Fruit fly (Drosophila melanogaster) whole organism, prepupa: Measurements from ENCODE around the gene CG1231.

Experiments used
- CG10631 ChIP-seq: fragments of 200-800 bp; sonication (Bioruptor generic); optimal IDR thresholded peaks from 2 replicates; lab custom pipeline; 2016; ENCODE audit warnings: missing biosample characterization, missing genetic modification characterization
- CG15336 ChIP-seq: fragments of 200-800 bp; sonication (Bioruptor generic); IDR thresholded peaks from 2 replicates; pipeline ENCODE4 v1.3.6; 2022; ENCODE audit warnings: missing biosample characterization, missing genetic modification characterization
- CG1621 ChIP-seq: fragments of 200-800 bp; sonication (Bioruptor generic); optimal IDR thresholded peaks from 3 replicates; lab custom pipeline; 2018; ENCODE audit warnings: missing biosample characterization, mild to moderate bottlenecking, missing genetic modification characterization
- CG16779 ChIP-seq: fragments of 200-800 bp; sonication (Bioruptor generic); optimal IDR thresholded peaks from 3 replicates; lab custom pipeline; 2017; ENCODE audit warnings: missing biosample characterization, mild to moderate bottlenecking, missing genetic modification characterization
- CG3032 ChIP-seq: fragments of 200-800 bp; optimal IDR thresholded peaks from 2 replicates; lab custom pipeline; 2019; ENCODE audit warnings: missing biosample characterization, mild to moderate bottlenecking, missing genetic modification characterization, moderate library complexity
- CG32006 ChIP-seq: fragments of 200-800 bp; sonication (Bioruptor generic); optimal IDR thresholded peaks from 3 replicates; lab custom pipeline; 2017; ENCODE audit warnings: missing biosample characterization, mild to moderate bottlenecking, missing genetic modification characterization
- CG34406 ChIP-seq: fragments of 200-800 bp; sonication (Bioruptor generic); optimal IDR thresholded peaks from 3 replicates; lab custom pipeline; 2016; ENCODE audit warnings: missing biosample characterization, missing genetic modification characterization
- CG4318 ChIP-seq: fragments of 200-800 bp; sonication (Bioruptor generic); optimal IDR thresholded peaks from 3 replicates; lab custom pipeline; 2017; ENCODE audit warnings: missing biosample characterization, mild to moderate bottlenecking, missing genetic modification characterization
- CG6163 ChIP-seq: fragments of 200-800 bp; sonication (Bioruptor generic); IDR thresholded peaks from 3 replicates; pipeline ENCODE4 v1.3.6; 2022; ENCODE audit warnings: missing biosample characterization, missing genetic modification characterization
- CG6276 ChIP-seq: fragments of 200-800 bp; sonication (Bioruptor generic); optimal IDR thresholded peaks from 2 replicates; lab custom pipeline; 2017; ENCODE audit warnings: missing biosample characterization, mild to moderate bottlenecking, missing genetic modification characterization
- CG6854 ChIP-seq: fragments of 200-800 bp; sonication (Bioruptor generic); optimal IDR thresholded peaks from 2 replicates; lab custom pipeline; 2017; ENCODE audit warnings: missing biosample characterization, mild to moderate bottlenecking, missing genetic modification characterization
- CG7368 ChIP-seq: fragments of 200-800 bp; sonication (Bioruptor generic); optimal IDR thresholded peaks from 3 replicates; lab custom pipeline; 2016; ENCODE audit warnings: missing biosample characterization, missing genetic modification characterization
- CG8319 ChIP-seq: fragments of 200-800 bp; sonication (Bioruptor generic); optimal IDR thresholded peaks from 3 replicates; lab custom pipeline; 2016; ENCODE audit warnings: missing biosample characterization, missing genetic modification characterization
- CG8632 ChIP-seq: fragments of 200-800 bp; sonication (Bioruptor generic); optimal IDR thresholded peaks from 3 replicates; lab custom pipeline; 2016; ENCODE audit warnings: missing biosample characterization, missing genetic modification characterization
- CG9139 ChIP-seq: fragments of 200-800 bp; sonication (Bioruptor generic); optimal IDR thresholded peaks from 3 replicates; lab custom pipeline; 2017; ENCODE audit warnings: missing biosample characterization, mild to moderate bottlenecking, missing genetic modification characterization
- Eip75B ChIP-seq: fragments of 200-800 bp; sonication (Bioruptor generic); optimal IDR thresholded peaks from 3 replicates; lab custom pipeline; 2016; ENCODE audit warnings: missing biosample characterization, missing genetic modification characterization
- Eip93F ChIP-seq: fragments of 200-800 bp; sonication (Bioruptor generic); optimal IDR thresholded peaks from 2 replicates; lab custom pipeline; 2016; ENCODE audit warnings: missing biosample characterization, mild to moderate bottlenecking, missing genetic modification characterization
- Ets21C ChIP-seq: fragments of 200-800 bp; sonication (Bioruptor generic); optimal IDR thresholded peaks from 3 replicates; lab custom pipeline; 2016; ENCODE audit warnings: missing biosample characterization, missing genetic modification characterization
- Hr38 ChIP-seq: sonication (Bioruptor generic); optimal IDR thresholded peaks from 2 replicates; lab custom pipeline; 2016; ENCODE audit warnings: missing biosample characterization, missing genetic modification characterization
- Lpt ChIP-seq: fragments of 200-800 bp; sonication (Bioruptor generic); optimal IDR thresholded peaks from 3 replicates; lab custom pipeline; 2016; ENCODE audit warnings: missing biosample characterization, missing genetic modification characterization
- Met ChIP-seq: fragments of 200-800 bp; sonication (Bioruptor generic); optimal IDR thresholded peaks from 3 replicates; lab custom pipeline; 2016; ENCODE audit warnings: missing biosample characterization, missing genetic modification characterization
- OdsH ChIP-seq: fragments of 200-800 bp; sonication (Bioruptor generic); optimal IDR thresholded peaks from 3 replicates; lab custom pipeline; 2016; ENCODE audit warnings: missing biosample characterization, missing genetic modification characterization
- Smox ChIP-seq: fragments of 200-800 bp; sonication (Bioruptor generic); optimal IDR thresholded peaks from 3 replicates; lab custom pipeline; 2016; ENCODE audit warnings: missing biosample characterization, missing genetic modification characterization
- Sox102F ChIP-seq: fragments of 200-800 bp; sonication (Bioruptor generic); optimal IDR thresholded peaks from 2 replicates; lab custom pipeline; 2016; ENCODE audit warnings: missing biosample characterization, mild to moderate bottlenecking, missing genetic modification characterization
- Sox15 ChIP-seq: fragments of 200-800 bp; sonication (Bioruptor generic); optimal IDR thresholded peaks from 3 replicates; lab custom pipeline; 2016; ENCODE audit warnings: missing biosample characterization, missing genetic modification characterization
- acj6 ChIP-seq: fragments of 200-800 bp; sonication (Bioruptor generic); optimal IDR thresholded peaks from 3 replicates; lab custom pipeline; 2016; ENCODE audit warnings: missing biosample characterization, missing genetic modification characterization
- dsx ChIP-seq: fragments of 200-800 bp; optimal IDR thresholded peaks from 3 replicates; lab custom pipeline; 2019; ENCODE audit warnings: missing biosample characterization, mild to moderate bottlenecking, missing genetic modification characterization, moderate library complexity; ENCODE audit not compliant: poor library complexity, severe bottlenecking
- eg ChIP-seq: fragments of 200-800 bp; sonication (Bioruptor generic); IDR thresholded peaks from 3 replicates; pipeline ENCODE4 v1.3.6; 2022; ENCODE audit warnings: missing biosample characterization, missing genetic modification characterization
- fd59A ChIP-seq: fragments of 200-800 bp; sonication (Bioruptor generic); optimal IDR thresholded peaks from 2 replicates; lab custom pipeline; 2017; ENCODE audit warnings: missing biosample characterization, mild to moderate bottlenecking, missing genetic modification characterization, missing genetic modification reagents
- pdm3 ChIP-seq: fragments of 200-800 bp; sonication (Bioruptor generic); optimal IDR thresholded peaks from 3 replicates; lab custom pipeline; 2016; ENCODE audit warnings: missing biosample characterization, missing genetic modification characterization
- salr ChIP-seq, 2 experiments: fragments of 200-800 bp; sonication (Bioruptor generic); optimal IDR thresholded peaks; 3 replicates each; lab custom pipeline; 2016 to 2018; ENCODE audit warnings: missing biosample characterization in 2 of 2, missing genetic modification characterization in 2 of 2, mild to moderate bottlenecking in 1 of 2
- spab ChIP-seq: fragments of 200-800 bp; sonication (Bioruptor generic); optimal IDR thresholded peaks from 2 replicates; lab custom pipeline; 2017; ENCODE audit warnings: missing biosample characterization, mild to moderate bottlenecking, missing genetic modification characterization, missing genetic modification reagents
- svp ChIP-seq: fragments of 200-800 bp; sonication (Bioruptor generic); peaks from one replicate; lab custom pipeline; 2016; ENCODE audit warnings: missing biosample characterization, missing genetic modification characterization
- topi ChIP-seq: fragments of 200-800 bp; sonication (Bioruptor generic); optimal IDR thresholded peaks from 3 replicates; lab custom pipeline; 2016; ENCODE audit warnings: missing biosample characterization, missing genetic modification characterization
- vri ChIP-seq: fragments of 200-800 bp; sonication (Bioruptor generic); optimal IDR thresholded peaks from 3 replicates; lab custom pipeline; 2016; ENCODE audit warnings: missing biosample characterization, mild to moderate bottlenecking, missing genetic modification characterization

Gene CG1231

dm6 chr3L:356016-356472 is at the start of gene CG1231:
Gene CG1231, plus strand, starts transcription at chr3L:356422.
- no peak for TF ChIP-seq CG6163 (GFP tag; lab: Robert Waterston, UW)
- no peak for TF ChIP-seq CG16779 (tag; lab: Kevin White, UChicago)
- no peak for TF ChIP-seq CG34406 (GFP tag; lab: Kevin White, UChicago)
- no peak for TF ChIP-seq CG1621
- TF ChIP-seq Sox102F (GFP tag; lab: Kevin White, UChicago): no peak
- TF ChIP-seq CG10631: no peak
- no peak for TF ChIP-seq acj6 (GFP tag; lab: Kevin White, UChicago)
- no peak for TF ChIP-seq Lpt (GFP tag; lab: Kevin White, UChicago)
- TF ChIP-seq Smox (GFP tag; lab: Kevin White, UChicago): no peak
- no peak for TF ChIP-seq spab (GFP tag; lab: Kevin White, UChicago)
- TF ChIP-seq CG6276: no peak
- no peak for TF ChIP-seq eg (GFP tag; lab: Robert Waterston, UW)
- TF ChIP-seq topi (GFP tag; lab: Kevin White, UChicago): no peak
- no peak for TF ChIP-seq pdm3 (GFP tag; lab: Kevin White, UChicago)
- no peak for TF ChIP-seq Met (GFP tag; lab: Kevin White, UChicago)
- no peak for TF ChIP-seq salr (GFP tag; optimal IDR thresholded peaks at IDR 0.05; lab: Kevin White, UChicago)
- no peak for TF ChIP-seq dsx (GFP tag; lab: Kevin White, UChicago)
- no peak for TF ChIP-seq Sox15 (GFP tag; lab: Kevin White, UChicago)
- no peak for TF ChIP-seq CG6854

DNA sequence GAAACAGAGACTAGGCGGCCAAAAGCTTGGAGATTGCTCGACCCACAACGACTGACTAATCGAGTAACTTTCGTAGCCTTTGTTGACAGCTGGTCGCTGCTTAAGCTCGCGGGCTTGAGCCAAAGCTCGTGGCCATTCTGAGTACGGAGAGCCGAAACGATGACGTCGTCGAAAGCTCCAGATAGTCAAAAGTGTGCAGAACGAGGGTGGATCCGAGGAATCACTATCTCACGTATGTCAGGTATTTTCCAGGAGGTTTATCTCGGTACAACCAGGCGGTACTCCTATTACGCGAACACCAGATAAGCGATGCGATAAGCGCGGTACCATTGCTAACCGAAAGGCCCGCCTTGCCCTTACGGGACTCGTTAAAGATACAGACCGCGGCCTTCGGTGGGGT is 44.6 kb upstream of the CG1231 start:
- TF ChIP-seq topi (GFP tag; lab: Kevin White, UChicago): no peak
- TF ChIP-seq svp (GFP tag; lab: Kevin White, UChicago): peak; percentile 84
- TF ChIP-seq CG8319 (GFP tag; lab: Kevin White, UChicago): no peak
- TF ChIP-seq CG4318 (GFP tag; lab: Kevin White, UChicago): no peak
- TF ChIP-seq Hr38 (GFP tag; lab: Kevin White, UChicago): no peak
- no peak for TF ChIP-seq fd59A (GFP tag; lab: Kevin White, UChicago)
- TF ChIP-seq Lpt (GFP tag; lab: Kevin White, UChicago): no peak
- TF ChIP-seq vri (GFP tag; lab: Kevin White, UChicago): peak; percentile 95
- TF ChIP-seq Sox15 (GFP tag; lab: Kevin White, UChicago): no peak
- TF ChIP-seq CG7368 (GFP tag; lab: Kevin White, UChicago): no peak
- no peak for TF ChIP-seq OdsH (GFP tag; lab: Kevin White, UChicago)

- TF ChIP-seq Hr38 (GFP tag; lab: Kevin White, UChicago): no peak
- no peak for TF ChIP-seq CG8632 (GFP tag; lab: Kevin White, UChicago)
- TF ChIP-seq CG34406 (GFP tag; lab: Kevin White, UChicago): no peak
- TF ChIP-seq CG3032 (tag; lab: Kevin White, UChicago): no peak
- no peak for TF ChIP-seq CG16779 (tag; lab: Kevin White, UChicago)
- no peak for TF ChIP-seq CG1621
- no peak for TF ChIP-seq Eip93F (GFP tag; lab: Kevin White, UChicago)
- no peak for TF ChIP-seq CG15336 (GFP tag; lab: Robert Waterston, UW)
- TF ChIP-seq CG32006 (GFP tag; lab: Kevin White, UChicago): no peak
- no peak for TF ChIP-seq CG10631
- TF ChIP-seq Ets21C (GFP tag; lab: Kevin White, UChicago): no peak
- no peak for TF ChIP-seq CG9139 (GFP tag; lab: Kevin White, UChicago)
- no peak for TF ChIP-seq CG7368 (GFP tag; lab: Kevin White, UChicago)
Observed at dm6 chr3L:312323-312722, 43.9 kb upstream of the CG1231 start.

- TF ChIP-seq CG1621 (peak; percentile 64), Eip75B (GFP tag; lab: Kevin White, UChicago) (no peak), CG7368 (GFP tag; lab: Kevin White, UChicago) (no peak)
Observed at dm6 chr3L:315140-315539, 41.1 kb upstream of the CG1231 start.
